Worm (Caenorhabditis elegans) whole organism, midembryonic: ENCODE measurements around the gene F17C11.4.

ENCODE experiments used
- T22C8.4 ChIP-seq: fragments of 200-800 bp; sonication (Bioruptor generic); IDR thresholded peaks from 2 replicates; pipeline ENCODE4 v1.3.6; 2022; ENCODE audit warnings: missing genetic modification characterization, missing compliant biosample characterization
- flt-1 ChIP-seq: fragments of 200-800 bp; sonication (Bioruptor generic); IDR thresholded peaks from 2 replicates; pipeline ENCODE4 v1.3.6; 2022; ENCODE audit warnings: missing genetic modification characterization, missing compliant biosample characterization
- ref-1 ChIP-seq: fragments of 200-800 bp; sonication (Bioruptor generic); conservative IDR thresholded peaks from 2 replicates; pipeline ENCODE4 v1.3.6; 2022; ENCODE audit warnings: missing genetic modification reagents, missing genetic modification characterization, missing compliant biosample characterization

DNA sequence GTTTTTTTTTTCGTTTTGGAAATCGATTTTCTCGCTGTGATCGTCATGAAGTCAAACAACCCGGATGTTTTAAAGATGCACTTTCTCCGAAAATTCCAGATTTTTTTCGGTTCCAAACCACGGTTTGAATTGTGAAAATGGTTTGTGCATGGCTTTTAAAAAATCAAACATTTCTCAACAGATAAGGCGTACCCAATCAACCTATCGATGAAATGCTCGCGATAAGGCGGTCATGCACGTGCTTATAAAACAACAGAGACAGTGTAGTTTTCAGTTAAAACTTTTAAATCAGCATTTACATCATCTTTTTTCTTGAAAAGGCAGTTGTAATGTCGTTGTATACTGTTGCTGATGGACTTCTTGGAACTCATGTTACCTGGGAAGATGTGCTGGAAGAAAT is 19.2 kb upstream of the F17C11.4 start, which contains the start of gene F58B4.5:
- TF ChIP-seq T22C8.4 (no peak), flt-1 (no peak), ref-1 (GFP tag; lab: Robert Waterston, UW) (no peak)
